Worm (Caenorhabditis elegans) whole organism, L4/young adult: ENCODE measurements around the gene M70.2.
"Not testable (repeated sequence)": the region's sequence is repeated elsewhere in the genome, so short reads cannot be mapped to it uniquely, and the experiment has no call there.

ENCODE experiments used
- W03F9.2 ChIP-seq: fragments of 150-350 bp; optimal IDR thresholded peaks from 2 replicates; lab custom pipeline; 2014; ENCODE audit warnings: missing biosample characterization, missing genetic modification characterization
- dao-5 ChIP-seq: sonication (generic microtip); optimal IDR thresholded peaks from 2 replicates; lab custom pipeline; 2016; ENCODE audit warnings: missing genotype, missing genetic modification characterization, moderate library complexity, missing compliant biosample characterization
- him-1 ChIP-seq: sonication (generic microtip); optimal IDR thresholded peaks from 2 replicates; lab custom pipeline; 2016; ENCODE audit warnings: missing genotype, missing genetic modification reagents, missing genetic modification characterization, missing compliant biosample characterization

The M70.2 gene

ce11 chrIV:2242349-2243088 is at the start of gene M70.2, which contains the start of gene M70.3:
Gene M70.2, plus strand, starts transcription at chrIV:2243038.
Gene M70.3, minus strand, starts transcription at chrIV:2242449.
- no peak for TF ChIP-seq W03F9.2 (tag; lab: Kevin White, UChicago)
- no peak for TF ChIP-seq dao-5
- TF ChIP-seq him-1 (tag; lab: Kevin White, UChicago), result no peak

- no peak for TF ChIP-seq him-1 (tag; lab: Kevin White, UChicago)
- no peak for TF ChIP-seq dao-5
These were observed 49.3 kb upstream of the M70.2 start for ce11 chrIV:2193558-2193957.

ce11 chrIV:2195598-2195997 is 47.2 kb upstream of the M70.2 start:
- no peak for TF ChIP-seq him-1 (tag; lab: Kevin White, UChicago)
- no peak for TF ChIP-seq dao-5
- TF ChIP-seq W03F9.2 (tag; lab: Kevin White, UChicago), result no peak

ce11 chrIV:2198741-2199140 is 44.1 kb upstream of the M70.2 start, which contains the start of gene Y71G10AR.4:
Gene Y71G10AR.4, plus strand, starts transcription at chrIV:2199041.
- TF ChIP-seq W03F9.2 (tag; lab: Kevin White, UChicago) (no peak), him-1 (tag; lab: Kevin White, UChicago) (no peak), dao-5 (no peak)

- not testable (repeated sequence) for TF ChIP-seq W03F9.2 (tag; lab: Kevin White, UChicago); dao-5; him-1 (tag; lab: Kevin White, UChicago)
These were observed 26.1 kb upstream of the M70.2 start, which contains the start of gene T04C4.3 for ce11 chrIV:2216756-2217155. Gene T04C4.3, minus strand, starts transcription at chrIV:2216856.

- TF ChIP-seq W03F9.2 (tag; lab: Kevin White, UChicago) (no peak), dao-5 (no peak)
These were observed 25.6 kb upstream of the M70.2 start for ce11 chrIV:2217260-2217659.

- TF ChIP-seq him-1 (tag; lab: Kevin White, UChicago), result peak; percentile 62
- peak; percentile 26 for TF ChIP-seq W03F9.2 (tag; lab: Kevin White, UChicago)
- no peak for TF ChIP-seq dao-5
These were observed 23.5 kb upstream of the M70.2 start for ce11 chrIV:2219334-2219755.

- TF ChIP-seq him-1 (tag; lab: Kevin White, UChicago), result no peak
- no peak for TF ChIP-seq W03F9.2 (tag; lab: Kevin White, UChicago)
- TF ChIP-seq dao-5, result no peak
These were observed 22.7 kb upstream of the M70.2 start for ce11 chrIV:2220147-2220546.

ce11 chrIV:2220896-2221295 is 21.9 kb upstream of the M70.2 start:
- TF ChIP-seq dao-5 (no peak), W03F9.2 (tag; lab: Kevin White, UChicago) (no peak), him-1 (tag; lab: Kevin White, UChicago) (no peak)

- TF ChIP-seq dao-5 (no peak), W03F9.2 (tag; lab: Kevin White, UChicago) (no peak), him-1 (tag; lab: Kevin White, UChicago) (no peak)
These were observed 21.5 kb upstream of the M70.2 start for ce11 chrIV:2221350-2221749.

ce11 chrIV:2222528-2222927 is 20.3 kb upstream of the M70.2 start, which contains the start of gene fnip-2:
Gene fnip-2, plus strand, starts transcription at chrIV:2222828.
- TF ChIP-seq him-1 (tag; lab: Kevin White, UChicago) (no peak), dao-5 (no peak), W03F9.2 (tag; lab: Kevin White, UChicago) (no peak)

ce11 chrIV:2223144-2223543 is 19.7 kb upstream of the M70.2 start:
- no peak for TF ChIP-seq dao-5
- TF ChIP-seq him-1 (tag; lab: Kevin White, UChicago), result no peak
- no peak for TF ChIP-seq W03F9.2 (tag; lab: Kevin White, UChicago)

- TF ChIP-seq W03F9.2 (tag; lab: Kevin White, UChicago) (no peak), him-1 (tag; lab: Kevin White, UChicago) (no peak), dao-5 (no peak)
These were observed 19.2 kb upstream of the M70.2 start for ce11 chrIV:2223685-2224084.

- TF ChIP-seq dao-5 (no peak), him-1 (tag; lab: Kevin White, UChicago) (no peak), W03F9.2 (tag; lab: Kevin White, UChicago) (no peak)
These were observed 14.2 kb upstream of the M70.2 start for ce11 chrIV:2228678-2229077.

ce11 chrIV:2235983-2236382 is 6.9 kb upstream of the M70.2 start:
- TF ChIP-seq him-1 (tag; lab: Kevin White, UChicago) (no peak), W03F9.2 (tag; lab: Kevin White, UChicago) (no peak), dao-5 (no peak)
